Worm (Caenorhabditis elegans): ENCODE data around the gene ugt-30.
A peak's percentile ranks its signal among the peaks of the same experiment; 100 is the strongest.

Gene ugt-30

DNA sequence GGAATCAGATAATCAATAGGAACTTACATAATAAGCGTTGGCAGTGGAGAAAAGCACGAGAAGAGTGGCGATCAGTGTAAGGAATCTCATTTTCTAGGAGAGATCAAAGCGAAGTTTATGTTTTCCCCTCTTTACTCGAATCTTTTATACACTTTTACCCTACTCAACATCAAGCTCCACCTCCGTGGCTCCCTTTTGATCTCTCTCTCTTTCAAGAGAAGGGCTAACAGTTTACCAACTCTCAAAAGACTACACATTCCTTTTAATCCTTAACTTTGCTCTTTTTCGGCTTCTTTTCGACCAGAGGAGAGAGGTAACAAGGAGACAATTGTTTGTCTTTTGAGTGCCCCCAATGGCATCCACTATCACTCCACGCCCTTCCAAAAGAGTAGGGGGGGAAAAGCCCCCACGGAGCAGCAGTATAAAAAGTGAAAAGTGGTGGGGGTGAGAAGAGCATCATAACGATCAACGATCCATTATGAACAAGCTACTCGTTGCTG, 37.8 kb downstream of the ugt-30 start, which contains the start of the genes C01G10.15 and C01G10.6:
Gene C01G10.15, minus strand, starts transcription at position 101 of the 500 bp plus-strand sequence.
Gene C01G10.6, plus strand, starts transcription at position 450 of the 500 bp plus-strand sequence.
- TF ChIP-seq pha-4 (tag; optimal IDR thresholded peaks at IDR 0.05) (peak; percentile 27), nhr-23 (tag; optimal IDR thresholded peaks at IDR 0.05) (no peak), ztf-11 (tag; optimal IDR thresholded peaks at IDR 0.05) (no peak), fkh-2 (tag; optimal IDR thresholded peaks at IDR 0.05) (no peak)

ce11 chrV:15085335-15085800, 39.7 kb downstream of the ugt-30 start, which contains the start of the genes ahsa-1 and C01G10.7:
ahsa-1 (minus strand) TSS chrV:15085385.
C01G10.7 (plus strand) TSS chrV:15085747.
- TF ChIP-seq fos-1 (tag; optimal IDR thresholded peaks at IDR 0.05) (no peak), ztf-11 (tag; optimal IDR thresholded peaks at IDR 0.05) (no peak), ceh-82 (tag; optimal IDR thresholded peaks at IDR 0.05) (peak; percentile 68), lin-15B (tag; optimal IDR thresholded peaks at IDR 0.05) (peak; percentile 99), nfya-1 (tag; optimal IDR thresholded peaks at IDR 0.05; ENCODE audit: insufficient read depth) (peak; percentile 89), skn-1 (tag; optimal IDR thresholded peaks at IDR 0.05) (peak; percentile 15), elt-2 (tag; optimal IDR thresholded peaks at IDR 0.05) (peak; percentile 61), zag-1 (tag; optimal IDR thresholded peaks at IDR 0.05) (no peak), pha-4 (tag; optimal IDR thresholded peaks at IDR 0.05) (peak; percentile 95), mdl-1 (tag; optimal IDR thresholded peaks at IDR 0.05) (no peak), ceh-28 (tag; optimal IDR thresholded peaks at IDR 0.05) (peak; percentile 77), nhr-25 (tag; optimal IDR thresholded peaks at IDR 0.05) (peak; percentile 86), pqm-1 (tag; optimal IDR thresholded peaks at IDR 0.05) (peak; percentile 82), tbx-2 (tag; optimal IDR thresholded peaks at IDR 0.05) (peak; percentile 37), egl-27 (tag; optimal IDR thresholded peaks at IDR 0.05) (peak; percentile 13), lsy-12 (tag; optimal IDR thresholded peaks at IDR 0.05) (peak; percentile 85), snpc-4 (tag; optimal IDR thresholded peaks at IDR 0.05) (peak; percentile 87), hmg-11 (tag; optimal IDR thresholded peaks at IDR 0.05) (peak; percentile 83), elt-3 (tag; optimal IDR thresholded peaks at IDR 0.05) (no peak), nhr-76 (tag; optimal IDR thresholded peaks at IDR 0.05) (peak; percentile 0), lin-39 (tag; optimal IDR thresholded peaks at IDR 0.05) (peak; percentile 75), ceh-16 (tag; optimal IDR thresholded peaks at IDR 0.05) (no peak), nhr-11 (tag; optimal IDR thresholded peaks at IDR 0.05) (peak; percentile 11), fkh-10 (GFP tag; optimal IDR thresholded peaks at IDR 0.05) (peak; percentile 92), sea-2 (GFP tag; optimal IDR thresholded peaks at IDR 0.05) (no peak), jun-1 (tag; optimal IDR thresholded peaks at IDR 0.05) (peak; percentile 58), eor-1 (tag; optimal IDR thresholded peaks at IDR 0.05) (peak in 1 of 2 experiments; percentile 45), egl-5 (tag; optimal IDR thresholded peaks at IDR 0.05) (peak; percentile 87), nhr-43 (tag; optimal IDR thresholded peaks at IDR 0.05; ENCODE audit: poor library complexity, severe bottlenecking) (peak; percentile 95), ZK546.5 (tag; optimal IDR thresholded peaks at IDR 0.05) (no peak), elt-1 (tag; optimal IDR thresholded peaks at IDR 0.05) (no peak), R02D3.7 (tag; optimal IDR thresholded peaks at IDR 0.05) (peak; percentile 98), ceh-9 (tag; optimal IDR thresholded peaks at IDR 0.05) (no peak), nhr-77 (tag; optimal IDR thresholded peaks at IDR 0.05) (peak; percentile 37)

- TF ChIP-seq ztf-11 (tag; optimal IDR thresholded peaks at IDR 0.05) (no peak), pha-4 (tag; optimal IDR thresholded peaks at IDR 0.05) (no peak), ama-1 (optimal IDR thresholded peaks at IDR 0.05) (peak; percentile 84), egl-27 (tag; optimal IDR thresholded peaks at IDR 0.05) (no peak), elt-2 (tag; optimal IDR thresholded peaks at IDR 0.05) (peak; percentile 15)
Observed at ce11 chrV:15083659-15084058, 41.4 kb downstream of the ugt-30 start.

- TF ChIP-seq nhr-11 (tag; optimal IDR thresholded peaks at IDR 0.05) (no peak), ceh-9 (tag; optimal IDR thresholded peaks at IDR 0.05) (no peak), skn-1 (tag; optimal IDR thresholded peaks at IDR 0.05) (no peak), nhr-25 (tag; optimal IDR thresholded peaks at IDR 0.05) (peak; percentile 8), ceh-16 (tag; optimal IDR thresholded peaks at IDR 0.05) (no peak), nhr-28 (tag; optimal IDR thresholded peaks at IDR 0.05) (no peak), fkh-10 (GFP tag; optimal IDR thresholded peaks at IDR 0.05) (no peak), pha-4 (tag; optimal IDR thresholded peaks at IDR 0.05) (peak; percentile 66), mml-1 (tag; optimal IDR thresholded peaks at IDR 0.05) (no peak), lin-39 (tag; optimal IDR thresholded peaks at IDR 0.05) (peak; percentile 16), fkh-2 (tag; optimal IDR thresholded peaks at IDR 0.05) (no peak), nhr-43 (tag; optimal IDR thresholded peaks at IDR 0.05; ENCODE audit: poor library complexity, severe bottlenecking) (peak; percentile 91), tbx-2 (tag; optimal IDR thresholded peaks at IDR 0.05) (no peak), lin-15B (tag; optimal IDR thresholded peaks at IDR 0.05) (peak; percentile 57), nfya-1 (tag; optimal IDR thresholded peaks at IDR 0.05; ENCODE audit: insufficient read depth) (peak; percentile 39), ztf-11 (tag; optimal IDR thresholded peaks at IDR 0.05) (no peak), nhr-237 (tag; optimal IDR thresholded peaks at IDR 0.05) (no peak), nhr-77 (tag; optimal IDR thresholded peaks at IDR 0.05) (no peak), egl-5 (tag; optimal IDR thresholded peaks at IDR 0.05) (no peak), R02D3.7 (tag; optimal IDR thresholded peaks at IDR 0.05) (peak; percentile 9), pqm-1 (tag; optimal IDR thresholded peaks at IDR 0.05) (no peak), ama-1 (optimal IDR thresholded peaks at IDR 0.05) (no peak), ceh-28 (tag; optimal IDR thresholded peaks at IDR 0.05) (no peak), jun-1 (tag; optimal IDR thresholded peaks at IDR 0.05) (no peak), daf-12 (tag; optimal IDR thresholded peaks at IDR 0.05) (no peak), unc-39 (tag; optimal IDR thresholded peaks at IDR 0.05) (no peak), nhr-76 (tag; optimal IDR thresholded peaks at IDR 0.05) (no peak), elt-2 (tag; optimal IDR thresholded peaks at IDR 0.05) (peak; percentile 41), elt-1 (tag; optimal IDR thresholded peaks at IDR 0.05) (peak; percentile 8), lsy-12 (tag; optimal IDR thresholded peaks at IDR 0.05) (no peak), fos-1 (tag; optimal IDR thresholded peaks at IDR 0.05) (no peak)
Observed at ce11 chrV:15082291-15082690, 42.8 kb downstream of the ugt-30 start, which contains the start of the genes C01G10.10 and C01G10.9. C01G10.10 (minus strand) TSS chrV:15082441. C01G10.9 (plus strand) TSS chrV:15082530.

Data from whole organism, L3 larva.